Worm (Caenorhabditis elegans) whole organism, midembryonic: ENCODE measurements around the gene lys-10.

Source experiments
- T22C8.4 ChIP-seq: fragments of 200-800 bp; sonication (Bioruptor generic); IDR thresholded peaks from 2 replicates; pipeline ENCODE4 v1.3.6; 2022; ENCODE audit warnings: missing genetic modification characterization, missing compliant biosample characterization
- cog-1 ChIP-seq: sonication (generic microtip); optimal IDR thresholded peaks from 2 replicates; lab custom pipeline; 2016; ENCODE audit warnings: missing genetic modification characterization, missing compliant biosample characterization
- flt-1 ChIP-seq: fragments of 200-800 bp; sonication (Bioruptor generic); IDR thresholded peaks from 2 replicates; pipeline ENCODE4 v1.3.6; 2022; ENCODE audit warnings: missing genetic modification characterization, missing compliant biosample characterization
- klf-2 ChIP-seq: fragments of 200-800 bp; sonication (Bioruptor generic); conservative IDR thresholded peaks from 2 replicates; pipeline ENCODE4 v1.3.6; 2022; ENCODE audit warnings: missing genetic modification reagents, missing genetic modification characterization, missing compliant biosample characterization
- med-1 ChIP-seq: sonication (generic microtip); optimal IDR thresholded peaks from 2 replicates; lab custom pipeline; 2017; ENCODE audit warnings: missing genetic modification characterization, mild to moderate bottlenecking, missing compliant biosample characterization, antibody characterized with exemption, missing genetic modification reagents; ENCODE audit not compliant: insufficient read depth
- ref-1 ChIP-seq: fragments of 200-800 bp; sonication (Bioruptor generic); conservative IDR thresholded peaks from 2 replicates; pipeline ENCODE4 v1.3.6; 2022; ENCODE audit warnings: missing genetic modification reagents, missing genetic modification characterization, missing compliant biosample characterization
- tab-1 ChIP-seq: fragments of 200-800 bp; sonication (Bioruptor generic); IDR thresholded peaks from 2 replicates; pipeline ENCODE4 v1.3.6; 2022; ENCODE audit warnings: missing genetic modification characterization, missing compliant biosample characterization
- ztf-23 ChIP-seq: fragments of 200-800 bp; sonication (Bioruptor generic); IDR thresholded peaks from 2 replicates; pipeline ENCODE4 v1.3.6; 2022; ENCODE audit warnings: missing genetic modification reagents, missing genetic modification characterization, missing compliant biosample characterization
- ztf-29 ChIP-seq: fragments of 200-800 bp; sonication (Bioruptor generic); IDR thresholded peaks from 2 replicates; pipeline ENCODE4 v1.3.6; 2022; ENCODE audit warnings: missing genetic modification reagents, missing genetic modification characterization, missing compliant biosample characterization

DNA sequence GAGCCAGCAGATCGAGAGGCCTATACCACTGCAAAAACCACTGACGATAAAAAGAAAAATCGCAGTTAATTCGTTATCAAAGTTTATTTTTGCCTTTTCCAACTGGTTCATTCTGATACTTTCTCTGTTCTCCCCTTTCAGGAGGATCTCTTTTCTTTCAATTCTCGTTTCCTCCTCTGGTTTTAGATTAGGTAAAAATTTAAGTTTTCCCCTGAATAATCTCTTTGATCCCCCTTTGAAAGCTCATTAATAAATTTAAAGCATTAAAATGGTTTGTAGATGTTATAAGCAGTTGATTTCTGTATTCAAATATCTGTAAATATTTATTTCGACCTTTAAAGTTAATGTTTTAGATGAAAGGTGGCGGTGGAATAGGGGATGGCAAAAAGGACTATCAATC lies 41.4 kb upstream of the lys-10 start, which contains the start of gene K07H8.2:
- TF ChIP-seq med-1 (no peak), flt-1 (no peak), T22C8.4 (GFP tag; lab: Robert Waterston, UW) (no peak), ztf-29 (GFP tag; lab: Robert Waterston, UW) (no peak), cog-1 (tag; lab: Kevin White, UChicago) (no peak), tab-1 (GFP tag; lab: Robert Waterston, UW) (no peak), ref-1 (GFP tag; lab: Robert Waterston, UW) (no peak), ztf-23 (GFP tag; lab: Robert Waterston, UW) (no peak), klf-2 (no peak)
